Worm (Caenorhabditis elegans) whole organism, mixed stage, embryonic: ENCODE measurements around the gene F40F9.10.

ENCODE experiments used
- elt-3 ChIP-seq: fragments of 150-350 bp; optimal IDR thresholded peaks from 2 replicates; lab custom pipeline; 2014; ENCODE audit warnings: missing biosample characterization, missing genetic modification characterization
- mls-2 ChIP-seq: sonication (generic microtip); optimal IDR thresholded peaks from 2 replicates; lab custom pipeline; 2016; ENCODE audit warnings: mild to moderate bottlenecking, missing genetic modification characterization, moderate library complexity, missing compliant biosample characterization
- snpc-4 ChIP-seq: fragments of 150-350 bp; optimal IDR thresholded peaks from 2 replicates; lab custom pipeline; 2014; ENCODE audit warnings: missing biosample characterization, missing genetic modification characterization
- sptf-1 ChIP-seq: sonication (generic microtip); optimal IDR thresholded peaks from 2 replicates; lab custom pipeline; 2017; ENCODE audit warnings: mild to moderate bottlenecking, missing genetic modification characterization, moderate library complexity, missing compliant biosample characterization
- tbx-8 ChIP-seq: fragments of 200-800 bp; sonication (Bioruptor generic); optimal IDR thresholded peaks from 2 replicates; lab custom pipeline; 2018; ENCODE audit warnings: mild to moderate bottlenecking, missing genetic modification characterization, moderate library complexity, missing compliant biosample characterization

ce11 chrV:9757884-9758283 lies 44.5 kb upstream of the F40F9.10 start, which contains the start of gene F58E6.11:
- TF ChIP-seq sptf-1 (tag; lab: Kevin White, UChicago) (no peak), elt-3 (tag; lab: Kevin White, UChicago) (no peak), tbx-8 (GFP tag; lab: Kevin White, UChicago) (no peak), snpc-4 (no peak), mls-2 (tag; lab: Kevin White, UChicago) (no peak)
